Worm (Caenorhabditis elegans) whole organism, L3 larva: Measurements from ENCODE around the gene hst-6.

Experiments
- R02D3.7 ChIP-seq: fragments of 150-350 bp; optimal IDR thresholded peaks from 2 replicates; lab custom pipeline; 2014; ENCODE audit warnings: missing biosample characterization, missing genetic modification characterization
- ZK546.5 ChIP-seq: sonication (generic microtip); optimal IDR thresholded peaks from 2 replicates; lab custom pipeline; 2017; ENCODE audit warnings: missing biosample characterization, missing genetic modification characterization
- aly-2 ChIP-seq: fragments of 150-350 bp; optimal IDR thresholded peaks from 2 replicates; lab custom pipeline; 2014; ENCODE audit warnings: missing biosample characterization, missing genetic modification characterization
- ama-1 ChIP-seq: fragments of 150-350 bp; optimal IDR thresholded peaks from 2 replicates; lab custom pipeline; 2018
- ceh-16 ChIP-seq: sonication (generic microtip); optimal IDR thresholded peaks from 2 replicates; lab custom pipeline; 2017; ENCODE audit warnings: missing biosample characterization, missing genetic modification characterization
- ceh-28 ChIP-seq: fragments of 150-350 bp; optimal IDR thresholded peaks from 2 replicates; lab custom pipeline; 2014; ENCODE audit warnings: missing biosample characterization, missing genetic modification reagents, missing genetic modification characterization
- ceh-82 ChIP-seq: fragments of 150-350 bp; optimal IDR thresholded peaks from 2 replicates; lab custom pipeline; 2014; ENCODE audit warnings: missing biosample characterization, missing genetic modification characterization
- ceh-9 ChIP-seq: sonication (generic microtip); optimal IDR thresholded peaks from 2 replicates; lab custom pipeline; 2018; ENCODE audit warnings: missing biosample characterization, missing genetic modification characterization
- daf-12 ChIP-seq: fragments of 150-350 bp; optimal IDR thresholded peaks from 2 replicates; lab custom pipeline; 2014; ENCODE audit warnings: missing biosample characterization, missing genetic modification reagents, missing genetic modification characterization
- egl-27 ChIP-seq: sonication (generic microtip); optimal IDR thresholded peaks from 4 replicates; lab custom pipeline; 2017; ENCODE audit warnings: missing biosample characterization, missing genetic modification reagents, missing genetic modification characterization
- elt-1 ChIP-seq: fragments of 150-350 bp; optimal IDR thresholded peaks from 2 replicates; lab custom pipeline; 2014; ENCODE audit warnings: missing biosample characterization, missing genetic modification characterization
- elt-2 ChIP-seq: sonication (generic microtip); optimal IDR thresholded peaks from 2 replicates; lab custom pipeline; 2016; ENCODE audit warnings: missing genetic modification reagents, mild to moderate bottlenecking, missing genetic modification characterization, missing compliant biosample characterization
- eor-1 ChIP-seq, 2 experiments: fragments of 150-350 bp; optimal IDR thresholded peaks; 2 replicates each; lab custom pipeline; 2014 to 2018; ENCODE audit warnings: missing biosample characterization in 2 of 2, missing genetic modification characterization in 2 of 2
- hmg-11 ChIP-seq: sonication (generic microtip); optimal IDR thresholded peaks from 2 replicates; lab custom pipeline; 2016; ENCODE audit warnings: missing genetic modification characterization, missing compliant biosample characterization
- lin-15B ChIP-seq: fragments of 150-350 bp; optimal IDR thresholded peaks from 2 replicates; lab custom pipeline; 2014; ENCODE audit warnings: missing biosample characterization, missing genetic modification characterization
- lin-39 ChIP-seq: fragments of 150-350 bp; optimal IDR thresholded peaks from 2 replicates; lab custom pipeline; 2018; ENCODE audit warnings: missing biosample characterization, missing genetic modification reagents, missing genetic modification characterization
- lsy-12 ChIP-seq: sonication (generic microtip); optimal IDR thresholded peaks from 2 replicates; lab custom pipeline; 2016; ENCODE audit warnings: mild to moderate bottlenecking, missing genetic modification characterization, missing compliant biosample characterization
- mml-1 ChIP-seq: fragments of 150-350 bp; sonication (generic microtip); optimal IDR thresholded peaks from 3 replicates; lab custom pipeline; 2014; ENCODE audit warnings: missing biosample characterization, missing genetic modification characterization
- nfya-1 ChIP-seq: sonication (generic microtip); optimal IDR thresholded peaks from 2 replicates; lab custom pipeline; 2017; ENCODE audit warnings: missing genetic modification characterization, mild to moderate bottlenecking, missing compliant biosample characterization, antibody characterized with exemption, moderate library complexity; ENCODE audit not compliant: insufficient read depth
- nhr-11 ChIP-seq: fragments of 150-350 bp; optimal IDR thresholded peaks from 2 replicates; lab custom pipeline; 2014; ENCODE audit warnings: missing biosample characterization, missing genetic modification characterization
- nhr-12 ChIP-seq: fragments of 150-350 bp; optimal IDR thresholded peaks from 2 replicates; lab custom pipeline; 2014; ENCODE audit warnings: missing biosample characterization, missing genetic modification characterization
- nhr-237 ChIP-seq: fragments of 150-350 bp; optimal IDR thresholded peaks from 2 replicates; lab custom pipeline; 2014; ENCODE audit warnings: missing biosample characterization, missing genetic modification characterization
- nhr-25 ChIP-seq: sonication (generic microtip); optimal IDR thresholded peaks from 2 replicates; lab custom pipeline; 2017; ENCODE audit warnings: missing biosample characterization, missing genetic modification characterization
- nhr-28 ChIP-seq: fragments of 150-350 bp; optimal IDR thresholded peaks from 2 replicates; lab custom pipeline; 2014; ENCODE audit warnings: missing biosample characterization, missing genetic modification characterization
- nhr-43 ChIP-seq: sonication (generic microtip); optimal IDR thresholded peaks from 2 replicates; lab custom pipeline; 2016; ENCODE audit warnings: mild to moderate bottlenecking, missing genetic modification characterization, missing compliant biosample characterization; ENCODE audit not compliant: poor library complexity, severe bottlenecking
- nhr-77 ChIP-seq: fragments of 150-350 bp; optimal IDR thresholded peaks from 2 replicates; lab custom pipeline; 2014; ENCODE audit warnings: missing biosample characterization, missing genetic modification characterization
- pha-4 ChIP-seq: fragments of 150-350 bp; optimal IDR thresholded peaks from 2 replicates; lab custom pipeline; 2014; ENCODE audit warnings: missing biosample characterization, missing genetic modification reagents, missing genetic modification characterization
- pqm-1 ChIP-seq: fragments of 150-350 bp; optimal IDR thresholded peaks from 2 replicates; lab custom pipeline; 2017; ENCODE audit warnings: missing biosample characterization, missing genetic modification characterization, inconsistent platforms
- skn-1 ChIP-seq: fragments of 150-350 bp; optimal IDR thresholded peaks from 2 replicates; lab custom pipeline; 2014; ENCODE audit warnings: missing biosample characterization, missing genetic modification characterization
- snpc-4 ChIP-seq: fragments of 150-350 bp; optimal IDR thresholded peaks from 2 replicates; lab custom pipeline; 2014; ENCODE audit warnings: missing biosample characterization, missing genetic modification characterization
- tbx-2 ChIP-seq: sonication (generic microtip); optimal IDR thresholded peaks from 2 replicates; lab custom pipeline; 2016; ENCODE audit warnings: mild to moderate bottlenecking, missing genetic modification characterization, missing compliant biosample characterization
- unc-39 ChIP-seq: sonication (generic microtip); optimal IDR thresholded peaks from 4 replicates; lab custom pipeline; 2017; ENCODE audit warnings: missing biosample characterization, missing genetic modification characterization
- zag-1 ChIP-seq: fragments of 150-350 bp; optimal IDR thresholded peaks from 2 replicates; lab custom pipeline; 2014; ENCODE audit warnings: missing biosample characterization, missing genetic modification characterization
- ztf-11 ChIP-seq: fragments of 150-350 bp; optimal IDR thresholded peaks from 2 replicates; lab custom pipeline; 2014; ENCODE audit warnings: missing biosample characterization, missing genetic modification characterization
- ztf-4 ChIP-seq: fragments of 150-350 bp; optimal IDR thresholded peaks from 2 replicates; lab custom pipeline; 2014; ENCODE audit warnings: missing biosample characterization, missing genetic modification characterization

Gene hst-6

ce11 chrX:5319214-5319838 is 44.0 kb downstream of the hst-6 start:
- peak; percentile 25 for TF ChIP-seq lsy-12 (tag; lab: Kevin White, UChicago)
- no peak for TF ChIP-seq nhr-25
- no peak for TF ChIP-seq ama-1 (lab: Kevin White, UChicago)
- no peak for TF ChIP-seq unc-39 (tag; lab: Kevin White, UChicago)
- peak; percentile 69 for TF ChIP-seq nhr-43
- no peak for TF ChIP-seq ceh-28
- no peak for TF ChIP-seq ZK546.5 (tag; lab: Kevin White, UChicago)
- TF ChIP-seq hmg-11 (tag; lab: Kevin White, UChicago), result peak; percentile 65
- TF ChIP-seq lin-39 (tag; lab: Kevin White, UChicago), result peak; percentile 11
- TF ChIP-seq tbx-2 (tag; lab: Kevin White, UChicago), result peak; percentile 46
- peak; percentile 36 for TF ChIP-seq nfya-1 (tag; lab: Kevin White, UChicago)
- TF ChIP-seq elt-2 (tag; lab: Kevin White, UChicago), result peak; percentile 28
- TF ChIP-seq nhr-28 (tag; lab: Kevin White, UChicago), result no peak
- no peak for TF ChIP-seq nhr-237 (tag; lab: Kevin White, UChicago)
- TF ChIP-seq R02D3.7 (tag; lab: Kevin White, UChicago), result no peak
- peak; percentile 34 for TF ChIP-seq nhr-77
- TF ChIP-seq elt-1 (tag; lab: Kevin White, UChicago), result no peak
- no peak for TF ChIP-seq pqm-1 (tag; lab: Kevin White, UChicago)
- no peak for TF ChIP-seq ceh-16 (tag; lab: Kevin White, UChicago)
- no peak for TF ChIP-seq lin-15B (tag; lab: Kevin White, UChicago)
- TF ChIP-seq ceh-82 (tag; lab: Kevin White, UChicago), result no peak
- TF ChIP-seq nhr-11 (tag; lab: Kevin White, UChicago), result no peak
- no peak for TF ChIP-seq zag-1 (tag; lab: Kevin White, UChicago)
- TF ChIP-seq ceh-9 (tag; lab: Kevin White, UChicago), result no peak
- TF ChIP-seq snpc-4 (tag; lab: Kevin White, UChicago), result peak; percentile 15
- no peak for TF ChIP-seq skn-1 (tag; lab: Kevin White, UChicago)

- TF ChIP-seq R02D3.7 (tag; lab: Kevin White, UChicago) (no peak), ceh-28 (no peak), nhr-12 (tag; lab: Kevin White, UChicago) (no peak), pha-4 (tag; lab: Kevin White, UChicago) (no peak), snpc-4 (tag; lab: Kevin White, UChicago) (no peak), eor-1 (tag; optimal IDR thresholded peaks at IDR 0.05; lab: Kevin White, UChicago) (no peak), daf-12 (tag; lab: Kevin White, UChicago) (no peak), elt-2 (tag; lab: Kevin White, UChicago) (no peak), nhr-77 (no peak), mml-1 (tag; lab: Kevin White, UChicago) (no peak), egl-27 (tag; lab: Kevin White, UChicago) (no peak), nhr-237 (tag; lab: Kevin White, UChicago) (no peak), skn-1 (tag; lab: Kevin White, UChicago) (no peak), hmg-11 (tag; lab: Kevin White, UChicago) (no peak), tbx-2 (tag; lab: Kevin White, UChicago) (no peak), aly-2 (tag; lab: Kevin White, UChicago) (no peak), lsy-12 (tag; lab: Kevin White, UChicago) (no peak), ztf-4 (tag; lab: Kevin White, UChicago) (no peak)
- TF ChIP-seq, all 47 proteins: peak for 0
Observed at ce11 chrX:5321563-5321962, 46.2 kb downstream of the hst-6 start.

DNA sequence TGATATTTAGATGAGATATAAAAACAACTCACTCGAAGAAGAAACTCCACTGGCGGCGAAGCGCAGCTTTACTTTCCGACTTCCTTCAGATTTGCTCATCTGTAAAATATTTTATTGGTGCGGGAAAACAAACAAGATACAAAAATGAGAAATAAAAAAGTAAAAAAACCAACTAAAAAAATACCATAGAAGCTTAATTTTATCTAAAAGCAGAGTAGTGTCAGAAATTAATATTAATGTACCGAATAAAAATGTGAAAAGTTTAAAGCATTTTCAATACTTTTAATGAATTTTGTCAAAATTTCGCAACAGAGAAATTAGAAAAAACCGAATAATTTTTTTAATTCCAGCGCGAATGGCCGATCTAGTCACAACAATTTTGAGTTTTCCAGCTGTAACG is 47.9 kb downstream of the hst-6 start, which contains the start of gene sto-2:
sto-2 (minus strand) TSS at position 101 of the 400 bp plus-strand sequence.
- no peak for TF ChIP-seq ztf-11 (tag; lab: Kevin White, UChicago)
